Fruit fly (Drosophila melanogaster): Measurements from ENCODE around the gene cm.

The cm gene

DNA sequence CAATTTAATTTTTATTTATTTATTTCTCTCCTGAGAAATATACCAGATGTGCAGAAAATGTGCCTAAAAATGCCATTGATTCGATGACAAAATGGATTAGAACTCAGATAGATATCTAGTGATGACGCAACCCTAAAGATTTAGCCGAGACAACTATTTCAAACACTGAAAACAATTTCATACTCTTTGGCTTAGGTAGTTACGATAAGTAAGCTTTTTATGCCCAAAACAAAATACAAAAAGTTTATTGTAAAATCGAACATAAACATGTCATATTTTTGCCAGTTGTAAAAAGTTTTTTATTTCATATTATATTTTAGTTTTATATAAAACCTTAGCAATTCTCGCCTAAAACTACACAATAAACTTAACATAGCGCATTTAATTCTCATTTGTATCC is 37.6 kb downstream of the cm start, which contains the start of gene CG3040 (continued):
- no peak for TF ChIP-seq mirr (GFP tag; optimal IDR thresholded peaks at IDR 0.05)
- TF ChIP-seq CG7745 (tag; optimal IDR thresholded peaks at IDR 0.05), result no peak
- peak; percentile 34 for TF ChIP-seq CG17829 (tag; optimal IDR thresholded peaks at IDR 0.05)
- TF ChIP-seq HLHmδ (GFP tag; optimal IDR thresholded peaks at IDR 0.05), result no peak
- no peak for TF ChIP-seq CG8765 (GFP tag; IDR thresholded peaks at IDR 0.05)
- TF ChIP-seq CG4404 (GFP tag; IDR thresholded peaks at IDR 0.05), result no peak
- TF ChIP-seq tap (tag; optimal IDR thresholded peaks at IDR 0.05), result no peak
- TF ChIP-seq Dfd (GFP tag; optimal IDR thresholded peaks at IDR 0.05), result no peak
- peak; percentile 16 for TF ChIP-seq CG1233 (GFP tag; optimal IDR thresholded peaks at IDR 0.05)
- no peak for TF ChIP-seq cas (GFP tag; IDR thresholded peaks at IDR 0.05)
- no peak for TF ChIP-seq dmrt11E (tag; optimal IDR thresholded peaks at IDR 0.05)
- peak; percentile 37 for TF ChIP-seq Hsf (GFP tag; optimal IDR thresholded peaks at IDR 0.05)
- no peak for TF ChIP-seq ewg (GFP tag; optimal IDR thresholded peaks at IDR 0.05)
- no peak for TF ChIP-seq klu (GFP tag; IDR thresholded peaks at IDR 0.05)
- no peak for TF ChIP-seq CG15073 (GFP tag; optimal IDR thresholded peaks at IDR 0.05)
- no peak for TF ChIP-seq CG1024 (GFP tag; IDR thresholded peaks at IDR 0.05)
- no peak for TF ChIP-seq CG4360 (GFP tag; IDR thresholded peaks at IDR 0.05)
- peak; percentile 42; the same call in 1 of the 2 replicates for TF ChIP-seq H2.0 (GFP tag; IDR thresholded peaks at IDR 0.05)
- TF ChIP-seq ERR (GFP tag; optimal IDR thresholded peaks at IDR 0.05), result no peak
- TF ChIP-seq CG10209 (GFP tag; optimal IDR thresholded peaks at IDR 0.05), result no peak
- no peak for TF ChIP-seq ase (GFP tag; IDR thresholded peaks at IDR 0.05)
- no peak for TF ChIP-seq CG5245 (GFP tag; optimal IDR thresholded peaks at IDR 0.05)
- no peak for TF ChIP-seq Dad (GFP tag; optimal IDR thresholded peaks at IDR 0.05)
- no peak for TF ChIP-seq prd (optimal IDR thresholded peaks at IDR 0.05)
- TF ChIP-seq prd (GFP tag; IDR thresholded peaks at IDR 0.05), result peak; percentile 41; the same call in 1 of the 3 replicates
- peak; percentile 43 for TF ChIP-seq CG3847 (GFP tag; IDR thresholded peaks at IDR 0.05)
- peak; percentile 67 for TF ChIP-seq CG9932 (GFP tag; IDR thresholded peaks at IDR 0.05)
- no peak for TF ChIP-seq Tbp (GFP tag; optimal IDR thresholded peaks at IDR 0.05)
- no peak for TF ChIP-seq emc (GFP tag; optimal IDR thresholded peaks at IDR 0.05)
- no peak for TF ChIP-seq grn (GFP tag; optimal IDR thresholded peaks at IDR 0.05)
- no peak for TF ChIP-seq oc (tag; optimal IDR thresholded peaks at IDR 0.05)
- TF ChIP-seq cg (GFP tag; optimal IDR thresholded peaks at IDR 0.05), result no peak
- TF ChIP-seq wek (GFP tag; optimal IDR thresholded peaks at IDR 0.05), result no peak
- TF ChIP-seq unc-4 (GFP tag; IDR thresholded peaks at IDR 0.05; ENCODE audit: partially characterized antibody), result no peak
- no peak for TF ChIP-seq Eip74EF (GFP tag; optimal IDR thresholded peaks at IDR 0.05)
- peak; percentile 47 for TF ChIP-seq twi (tag; optimal IDR thresholded peaks at IDR 0.05)
- no peak for TF ChIP-seq Scr (GFP tag; IDR thresholded peaks at IDR 0.05; ENCODE audit: partially characterized antibody)
- no peak for TF ChIP-seq CG6689 (GFP tag; IDR thresholded peaks at IDR 0.05)
- peak; percentile 48 for TF ChIP-seq unpg (GFP tag; optimal IDR thresholded peaks at IDR 0.05)
- TF ChIP-seq schlank (tag; optimal IDR thresholded peaks at IDR 0.05), result no peak
- TF ChIP-seq Med (GFP tag), result peak; percentile 83
- TF ChIP-seq dm (GFP tag; optimal IDR thresholded peaks at IDR 0.05), result no peak
- no peak for TF ChIP-seq CrebB (tag; optimal IDR thresholded peaks at IDR 0.05)
- TF ChIP-seq CG1647 (GFP tag; optimal IDR thresholded peaks at IDR 0.05), result no peak
- TF ChIP-seq pho (GFP tag; optimal IDR thresholded peaks at IDR 0.05), result peak; percentile 20
- no peak for TF ChIP-seq nerfin-2 (GFP tag; IDR thresholded peaks at IDR 0.05; ENCODE audit: partially characterized antibody)
- no peak; the same call in 1 of the 2 replicates for TF ChIP-seq hbn (GFP tag; IDR thresholded peaks at IDR 0.05; ENCODE audit: partially characterized antibody)
- no peak for TF ChIP-seq CG10565 (GFP tag; optimal IDR thresholded peaks at IDR 0.05)
- no peak for TF ChIP-seq ATbp (GFP tag; optimal IDR thresholded peaks at IDR 0.05)
- TF ChIP-seq ac (GFP tag; optimal IDR thresholded peaks at IDR 0.05), result no peak
- TF ChIP-seq Fer2 (tag; optimal IDR thresholded peaks at IDR 0.05), result no peak
- TF ChIP-seq Drgx (GFP tag; IDR thresholded peaks at IDR 0.05), result no peak
